Worm (Caenorhabditis elegans) whole organism, L4/young adult: Measurements from ENCODE around the gene fbxa-135.

Source experiments
- W03F9.2 ChIP-seq: fragments of 150-350 bp; optimal IDR thresholded peaks from 2 replicates; lab custom pipeline; 2014; ENCODE audit warnings: missing biosample characterization, missing genetic modification characterization
- dao-5 ChIP-seq: sonication (generic microtip); optimal IDR thresholded peaks from 2 replicates; lab custom pipeline; 2016; ENCODE audit warnings: missing genotype, missing genetic modification characterization, moderate library complexity, missing compliant biosample characterization
- him-1 ChIP-seq: sonication (generic microtip); optimal IDR thresholded peaks from 2 replicates; lab custom pipeline; 2016; ENCODE audit warnings: missing genotype, missing genetic modification reagents, missing genetic modification characterization, missing compliant biosample characterization

DNA sequence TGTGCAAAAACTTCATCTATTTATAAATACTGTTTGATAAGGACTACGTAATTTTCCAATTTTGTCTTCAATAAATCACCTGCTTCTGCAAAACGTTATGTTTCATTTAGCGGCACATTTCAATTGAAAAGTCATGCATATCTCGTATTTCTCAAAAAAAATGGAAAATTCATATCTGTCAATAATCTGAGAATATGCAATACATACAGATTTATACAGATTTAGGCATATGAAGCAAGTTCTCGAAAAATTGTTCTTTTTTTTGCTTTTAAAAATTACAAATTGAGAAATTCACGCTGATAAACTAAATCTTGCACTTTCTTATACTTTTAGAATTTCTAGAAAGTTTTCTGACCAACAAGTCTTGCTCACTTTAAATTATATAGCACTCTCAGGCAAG is 42.1 kb downstream of the fbxa-135 start, which contains the start of gene T26H5.11:
- TF ChIP-seq him-1 (tag; lab: Kevin White, UChicago) (no peak), dao-5 (no peak), W03F9.2 (no peak)
